Fruit fly (Drosophila melanogaster) whole organism, adult: ENCODE data around the gene Psf3.

Experiments used
- CG5204 ChIP-seq: fragments of 200-800 bp; sonication (Bioruptor generic); optimal IDR thresholded peaks from 2 replicates; lab custom pipeline; 2016; ENCODE audit warnings: missing biosample characterization, missing genetic modification characterization
- bab1 ChIP-seq: fragments of 200-800 bp; sonication (Bioruptor generic); optimal IDR thresholded peaks from 3 replicates; lab custom pipeline; 2019; ENCODE audit warnings: missing biosample characterization, mild to moderate bottlenecking, missing genetic modification characterization, moderate library complexity
- kay ChIP-seq: fragments of 200-800 bp; sonication (Bioruptor generic); peaks from one replicate; lab custom pipeline; 2016; ENCODE audit warnings: missing biosample characterization, missing genetic modification characterization, borderline replicate concordance

dm6 chrX:10398959-10399358, 13.3 kb upstream of the Psf3 start:
- TF ChIP-seq CG5204, result no peak
- no peak for TF ChIP-seq bab1
- no peak for TF ChIP-seq kay (GFP tag; lab: Kevin White, UChicago)
